Worm (Caenorhabditis elegans) whole organism, L3 larva: ENCODE measurements around the gene ZK1248.11.
A peak's percentile ranks its signal among the peaks of the same experiment; 100 is the strongest.

Source experiments
- R02D3.7 ChIP-seq: fragments of 150-350 bp; optimal IDR thresholded peaks from 2 replicates; lab custom pipeline; 2014; ENCODE audit warnings: missing biosample characterization, missing genetic modification characterization
- ZK546.5 ChIP-seq: sonication (generic microtip); optimal IDR thresholded peaks from 2 replicates; lab custom pipeline; 2017; ENCODE audit warnings: missing biosample characterization, missing genetic modification characterization
- aly-2 ChIP-seq: fragments of 150-350 bp; optimal IDR thresholded peaks from 2 replicates; lab custom pipeline; 2014; ENCODE audit warnings: missing biosample characterization, missing genetic modification characterization
- ama-1 ChIP-seq: fragments of 150-350 bp; optimal IDR thresholded peaks from 2 replicates; lab custom pipeline; 2018
- ceh-16 ChIP-seq: sonication (generic microtip); optimal IDR thresholded peaks from 2 replicates; lab custom pipeline; 2017; ENCODE audit warnings: missing biosample characterization, missing genetic modification characterization
- ceh-28 ChIP-seq: fragments of 150-350 bp; optimal IDR thresholded peaks from 2 replicates; lab custom pipeline; 2014; ENCODE audit warnings: missing biosample characterization, missing genetic modification reagents, missing genetic modification characterization
- ceh-82 ChIP-seq: fragments of 150-350 bp; optimal IDR thresholded peaks from 2 replicates; lab custom pipeline; 2014; ENCODE audit warnings: missing biosample characterization, missing genetic modification characterization
- daf-12 ChIP-seq: fragments of 150-350 bp; optimal IDR thresholded peaks from 2 replicates; lab custom pipeline; 2014; ENCODE audit warnings: missing biosample characterization, missing genetic modification reagents, missing genetic modification characterization
- egl-27 ChIP-seq: sonication (generic microtip); optimal IDR thresholded peaks from 4 replicates; lab custom pipeline; 2017; ENCODE audit warnings: missing biosample characterization, missing genetic modification reagents, missing genetic modification characterization
- egl-5 ChIP-seq: fragments of 150-350 bp; optimal IDR thresholded peaks from 2 replicates; lab custom pipeline; 2017; ENCODE audit warnings: missing biosample characterization, missing genetic modification reagents, missing genetic modification characterization, inconsistent platforms
- elt-1 ChIP-seq: fragments of 150-350 bp; optimal IDR thresholded peaks from 2 replicates; lab custom pipeline; 2014; ENCODE audit warnings: missing biosample characterization, missing genetic modification characterization
- elt-2 ChIP-seq: sonication (generic microtip); optimal IDR thresholded peaks from 2 replicates; lab custom pipeline; 2016; ENCODE audit warnings: missing genetic modification reagents, mild to moderate bottlenecking, missing genetic modification characterization, missing compliant biosample characterization
- elt-3 ChIP-seq, 3 experiments: fragments of 150-350 bp in 1 of 3; sonication (generic microtip) in 2 of 3; optimal IDR thresholded peaks; 2 replicates in 2 of 3; 4 replicates in 1 of 3; lab custom pipeline; 2014 to 2017; ENCODE audit warnings: missing biosample characterization in 3 of 3, missing genetic modification characterization in 3 of 3
- eor-1 ChIP-seq, 2 experiments: fragments of 150-350 bp; optimal IDR thresholded peaks; 2 replicates each; lab custom pipeline; 2014 to 2018; ENCODE audit warnings: missing biosample characterization in 2 of 2, missing genetic modification characterization in 2 of 2
- fkh-10 ChIP-seq: sonication (generic microtip); optimal IDR thresholded peaks from 2 replicates; lab custom pipeline; 2017; ENCODE audit warnings: missing biosample characterization, missing genetic modification reagents, missing genetic modification characterization
- fkh-2 ChIP-seq: fragments of 150-350 bp; optimal IDR thresholded peaks from 2 replicates; lab custom pipeline; 2014; ENCODE audit warnings: missing biosample characterization, missing genetic modification reagents, missing genetic modification characterization
- fos-1 ChIP-seq: fragments of 150-350 bp; optimal IDR thresholded peaks from 2 replicates; lab custom pipeline; 2014; ENCODE audit warnings: missing biosample characterization, missing genetic modification characterization
- hmg-11 ChIP-seq: sonication (generic microtip); optimal IDR thresholded peaks from 2 replicates; lab custom pipeline; 2016; ENCODE audit warnings: missing genetic modification characterization, missing compliant biosample characterization
- lin-15B ChIP-seq: fragments of 150-350 bp; optimal IDR thresholded peaks from 2 replicates; lab custom pipeline; 2014; ENCODE audit warnings: missing biosample characterization, missing genetic modification characterization
- lin-39 ChIP-seq: fragments of 150-350 bp; optimal IDR thresholded peaks from 2 replicates; lab custom pipeline; 2018; ENCODE audit warnings: missing biosample characterization, missing genetic modification reagents, missing genetic modification characterization
- lsy-12 ChIP-seq: sonication (generic microtip); optimal IDR thresholded peaks from 2 replicates; lab custom pipeline; 2016; ENCODE audit warnings: mild to moderate bottlenecking, missing genetic modification characterization, missing compliant biosample characterization
- mdl-1 ChIP-seq: fragments of 150-350 bp; optimal IDR thresholded peaks from 2 replicates; lab custom pipeline; 2014; ENCODE audit warnings: missing biosample characterization, missing genetic modification characterization
- mml-1 ChIP-seq: fragments of 150-350 bp; sonication (generic microtip); optimal IDR thresholded peaks from 3 replicates; lab custom pipeline; 2014; ENCODE audit warnings: missing biosample characterization, missing genetic modification characterization
- nfya-1 ChIP-seq: sonication (generic microtip); optimal IDR thresholded peaks from 2 replicates; lab custom pipeline; 2017; ENCODE audit warnings: missing genetic modification characterization, mild to moderate bottlenecking, missing compliant biosample characterization, antibody characterized with exemption, moderate library complexity; ENCODE audit not compliant: insufficient read depth
- nhr-11 ChIP-seq: fragments of 150-350 bp; optimal IDR thresholded peaks from 2 replicates; lab custom pipeline; 2014; ENCODE audit warnings: missing biosample characterization, missing genetic modification characterization
- nhr-23 ChIP-seq: fragments of 150-350 bp; optimal IDR thresholded peaks from 2 replicates; lab custom pipeline; 2014; ENCODE audit warnings: missing biosample characterization, missing genetic modification reagents, missing genetic modification characterization
- nhr-237 ChIP-seq: fragments of 150-350 bp; optimal IDR thresholded peaks from 2 replicates; lab custom pipeline; 2014; ENCODE audit warnings: missing biosample characterization, missing genetic modification characterization
- nhr-25 ChIP-seq: sonication (generic microtip); optimal IDR thresholded peaks from 2 replicates; lab custom pipeline; 2017; ENCODE audit warnings: missing biosample characterization, missing genetic modification characterization
- nhr-28 ChIP-seq: fragments of 150-350 bp; optimal IDR thresholded peaks from 2 replicates; lab custom pipeline; 2014; ENCODE audit warnings: missing biosample characterization, missing genetic modification characterization
- nhr-43 ChIP-seq: sonication (generic microtip); optimal IDR thresholded peaks from 2 replicates; lab custom pipeline; 2016; ENCODE audit warnings: mild to moderate bottlenecking, missing genetic modification characterization, missing compliant biosample characterization; ENCODE audit not compliant: poor library complexity, severe bottlenecking
- nhr-67 ChIP-seq: fragments of 150-350 bp; optimal IDR thresholded peaks from 2 replicates; lab custom pipeline; 2014; ENCODE audit warnings: missing biosample characterization, missing genetic modification characterization
- nhr-76 ChIP-seq: fragments of 150-350 bp; sonication (generic microtip); optimal IDR thresholded peaks from 5 replicates; lab custom pipeline; 2014; ENCODE audit warnings: missing biosample characterization, missing genetic modification characterization
- nhr-77 ChIP-seq: fragments of 150-350 bp; optimal IDR thresholded peaks from 2 replicates; lab custom pipeline; 2014; ENCODE audit warnings: missing biosample characterization, missing genetic modification characterization
- pha-4 ChIP-seq: fragments of 150-350 bp; optimal IDR thresholded peaks from 2 replicates; lab custom pipeline; 2014; ENCODE audit warnings: missing biosample characterization, missing genetic modification reagents, missing genetic modification characterization
- pqm-1 ChIP-seq: fragments of 150-350 bp; optimal IDR thresholded peaks from 2 replicates; lab custom pipeline; 2017; ENCODE audit warnings: missing biosample characterization, missing genetic modification characterization, inconsistent platforms
- sea-2 ChIP-seq: fragments of 150-350 bp; sonication (generic microtip); optimal IDR thresholded peaks from 4 replicates; lab custom pipeline; 2014; ENCODE audit warnings: missing biosample characterization, missing genetic modification reagents, missing genetic modification characterization
- skn-1 ChIP-seq: fragments of 150-350 bp; optimal IDR thresholded peaks from 2 replicates; lab custom pipeline; 2014; ENCODE audit warnings: missing biosample characterization, missing genetic modification characterization
- snpc-4 ChIP-seq: fragments of 150-350 bp; optimal IDR thresholded peaks from 2 replicates; lab custom pipeline; 2014; ENCODE audit warnings: missing biosample characterization, missing genetic modification characterization
- tbx-2 ChIP-seq: sonication (generic microtip); optimal IDR thresholded peaks from 2 replicates; lab custom pipeline; 2016; ENCODE audit warnings: mild to moderate bottlenecking, missing genetic modification characterization, missing compliant biosample characterization
- unc-39 ChIP-seq: sonication (generic microtip); optimal IDR thresholded peaks from 4 replicates; lab custom pipeline; 2017; ENCODE audit warnings: missing biosample characterization, missing genetic modification characterization
- unc-62 ChIP-seq: fragments of 150-350 bp; sonication (generic microtip); optimal IDR thresholded peaks from 4 replicates; lab custom pipeline; 2014; ENCODE audit warnings: missing biosample characterization, missing genetic modification reagents, missing genetic modification characterization
- zag-1 ChIP-seq: fragments of 150-350 bp; optimal IDR thresholded peaks from 2 replicates; lab custom pipeline; 2014; ENCODE audit warnings: missing biosample characterization, missing genetic modification characterization
- ztf-11 ChIP-seq: fragments of 150-350 bp; optimal IDR thresholded peaks from 2 replicates; lab custom pipeline; 2014; ENCODE audit warnings: missing biosample characterization, missing genetic modification characterization
- ztf-4 ChIP-seq: fragments of 150-350 bp; optimal IDR thresholded peaks from 2 replicates; lab custom pipeline; 2014; ENCODE audit warnings: missing biosample characterization, missing genetic modification characterization

The ZK1248.11 gene

DNA sequence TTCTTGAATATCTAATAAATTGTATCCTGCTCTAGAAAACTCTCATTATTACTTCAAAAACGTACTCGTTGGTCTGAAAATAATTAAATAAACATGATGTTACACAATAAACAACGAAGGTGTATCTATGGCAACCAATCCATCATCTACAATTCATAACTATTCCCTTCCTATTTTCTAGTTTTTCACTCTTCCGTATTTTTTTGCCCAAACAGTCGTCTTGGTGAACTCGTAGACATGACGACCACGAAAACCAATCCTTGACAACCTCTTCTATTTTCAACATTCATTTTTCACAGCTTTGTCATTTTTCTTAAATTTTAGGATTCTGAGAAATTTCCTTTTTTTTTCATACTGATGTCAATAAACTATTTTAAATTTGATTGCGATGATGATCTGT, 39.6 kb downstream of the ZK1248.11 start, which contains the start of gene K05F1.13:
TSS of gene K05F1.13 (plus strand) at position 301 of the 400 bp plus-strand sequence.
- no peak for TF ChIP-seq sea-2
- TF ChIP-seq nhr-67 (tag; lab: Kevin White, UChicago), result no peak
- no peak for TF ChIP-seq ztf-4 (tag; lab: Kevin White, UChicago)
- TF ChIP-seq elt-1 (tag; lab: Kevin White, UChicago), result no peak
- no peak for TF ChIP-seq nhr-11 (tag; lab: Kevin White, UChicago)
- TF ChIP-seq ceh-16, result no peak
- no peak for TF ChIP-seq nfya-1 (tag; lab: Kevin White, UChicago)
- no peak for TF ChIP-seq tbx-2
- no peak for TF ChIP-seq nhr-43
- TF ChIP-seq unc-62, result no peak
- no peak for TF ChIP-seq nhr-23 (tag; lab: Kevin White, UChicago)
- TF ChIP-seq fkh-2 (tag; lab: Kevin White, UChicago), result no peak
- no peak for TF ChIP-seq egl-27
- no peak for TF ChIP-seq aly-2 (tag; lab: Kevin White, UChicago)
- no peak for TF ChIP-seq elt-2
- TF ChIP-seq pqm-1 (tag; lab: Kevin White, UChicago), result no peak
- no peak for TF ChIP-seq nhr-237
- no peak for TF ChIP-seq skn-1 (tag; lab: Kevin White, UChicago)

ce11 chrII:5785504-5785903, 42.9 kb downstream of the ZK1248.11 start:
- no peak for TF ChIP-seq nhr-237
- TF ChIP-seq egl-5, result no peak
- no peak for TF ChIP-seq daf-12 (tag; lab: Kevin White, UChicago)
- no peak for TF ChIP-seq nfya-1 (tag; lab: Kevin White, UChicago)
- TF ChIP-seq zag-1, result no peak
- TF ChIP-seq lin-15B (tag; lab: Kevin White, UChicago), result no peak
- TF ChIP-seq fkh-2 (tag; lab: Kevin White, UChicago), result no peak
- TF ChIP-seq pha-4, result no peak
- no peak for TF ChIP-seq eor-1 (tag; optimal IDR thresholded peaks at IDR 0.05; lab: Kevin White, UChicago)
- no peak for TF ChIP-seq lsy-12 (tag; lab: Kevin White, UChicago)
- TF ChIP-seq ama-1 (lab: Kevin White, UChicago), result no peak
- no peak for TF ChIP-seq egl-27

- TF ChIP-seq nhr-11 (tag; lab: Kevin White, UChicago), result no peak
- TF ChIP-seq aly-2 (tag; lab: Kevin White, UChicago), result no peak
- TF ChIP-seq ztf-11, result no peak
- TF ChIP-seq snpc-4 (tag; lab: Kevin White, UChicago), result peak; percentile 15
- TF ChIP-seq tbx-2, result peak; percentile 61
- peak; percentile 37 for TF ChIP-seq hmg-11
- peak; percentile 43 for TF ChIP-seq skn-1 (tag; lab: Kevin White, UChicago)
- TF ChIP-seq unc-62, result no peak
- no peak for TF ChIP-seq zag-1
- peak; percentile 24 for TF ChIP-seq nhr-43
- peak; percentile 25 for TF ChIP-seq ceh-82 (tag; lab: Kevin White, UChicago)
- peak; percentile 24 for TF ChIP-seq pha-4
- peak; percentile 26 for TF ChIP-seq ceh-28 (tag; lab: Kevin White, UChicago)
- no peak for TF ChIP-seq nhr-25
- peak; percentile 47 for TF ChIP-seq lsy-12 (tag; lab: Kevin White, UChicago)
- peak; percentile 40 for TF ChIP-seq nhr-77 (tag; lab: Kevin White, UChicago)
- TF ChIP-seq elt-2, result peak; percentile 73
- TF ChIP-seq mdl-1, result peak; percentile 3
- TF ChIP-seq lin-39 (tag; lab: Kevin White, UChicago), result peak; percentile 81
- TF ChIP-seq mml-1 (tag; lab: Kevin White, UChicago), result no peak
- TF ChIP-seq ceh-16, result no peak
- peak; percentile 47 for TF ChIP-seq nfya-1 (tag; lab: Kevin White, UChicago)
These were observed 46.2 kb downstream of the ZK1248.11 start, which contains the start of gene K05F1.6 for ce11 chrII:5781935-5782921. K05F1.6 (plus strand) TSS chrII:5782520.

DNA sequence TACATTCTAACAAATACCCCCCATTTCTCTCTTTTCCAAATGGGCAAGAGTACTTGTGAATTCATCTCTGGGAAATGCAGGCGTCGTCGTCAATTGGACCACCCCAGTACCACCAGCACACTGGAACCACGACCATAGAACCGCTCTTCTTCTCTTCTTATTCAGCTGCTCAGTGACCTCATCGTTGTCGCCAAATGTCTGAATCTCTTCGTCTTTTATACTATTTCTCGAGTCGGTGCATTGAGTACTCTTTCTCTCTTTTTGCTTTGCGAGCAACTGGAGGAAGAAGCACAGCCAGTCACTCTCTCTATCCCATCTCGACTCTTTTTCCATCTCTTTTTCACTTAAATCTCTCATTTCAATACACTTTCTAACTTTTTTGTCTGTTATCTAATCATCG, 48.5 kb downstream of the ZK1248.11 start:
- TF ChIP-seq nhr-76 (tag; lab: Kevin White, UChicago) (no peak), hmg-11 (peak; percentile 56), lsy-12 (tag; lab: Kevin White, UChicago) (no peak), nhr-77 (tag; lab: Kevin White, UChicago) (no peak), nhr-28 (tag; lab: Kevin White, UChicago) (no peak), ztf-4 (tag; lab: Kevin White, UChicago) (no peak), zag-1 (no peak), fkh-2 (tag; lab: Kevin White, UChicago) (no peak), elt-3 (tag; optimal IDR thresholded peaks at IDR 0.05; lab: Kevin White, UChicago) (no peak), ceh-82 (tag; lab: Kevin White, UChicago) (no peak), nhr-43 (no peak), ZK546.5 (no peak), unc-39 (no peak), R02D3.7 (no peak), fos-1 (tag; lab: Kevin White, UChicago) (no peak), skn-1 (tag; lab: Kevin White, UChicago) (peak; percentile 22), fkh-10 (GFP tag; lab: Kevin White, UChicago) (peak; percentile 21), egl-5 (no peak), nhr-11 (tag; lab: Kevin White, UChicago) (no peak), unc-62 (no peak), daf-12 (tag; lab: Kevin White, UChicago) (no peak), tbx-2 (no peak), ceh-16 (no peak)
